Fruit fly (Drosophila melanogaster): Measurements from ENCODE around the gene CG42342.

Gene CG42342

dm6 chr3R:16594056-16594858, 91.7 kb downstream of the CG42342 start, which contains the start of gene CG14892:
Gene CG14892 (plus strand): TSS chr3R:16594414.
- TF ChIP-seq Hr78 (GFP tag; optimal IDR thresholded peaks at IDR 0.05) (no peak), jim (GFP tag; optimal IDR thresholded peaks at IDR 0.05) (no peak), Hr83 (GFP tag; optimal IDR thresholded peaks at IDR 0.05; ENCODE audit: poor library complexity, severe bottlenecking) (no peak), brk (GFP tag; optimal IDR thresholded peaks at IDR 0.05) (no peak), fru (GFP tag; optimal IDR thresholded peaks at IDR 0.05) (no peak), pan (optimal IDR thresholded peaks at IDR 0.05) (peak; percentile 11)

dm6 chr3R:16594961-16595360, 92.4 kb downstream of the CG42342 start:
- TF ChIP-seq Sp1 (GFP tag; optimal IDR thresholded peaks at IDR 0.05) (no peak), fru (GFP tag; optimal IDR thresholded peaks at IDR 0.05) (no peak), CG9705 (GFP tag; optimal IDR thresholded peaks at IDR 0.05) (no peak), Dfd (GFP tag; optimal IDR thresholded peaks at IDR 0.05) (no peak), ey (GFP tag; optimal IDR thresholded peaks at IDR 0.05) (no peak), Mio (GFP tag; optimal IDR thresholded peaks at IDR 0.05) (no peak), sage (GFP tag; optimal IDR thresholded peaks at IDR 0.05) (no peak), tai (GFP tag; optimal IDR thresholded peaks at IDR 0.05) (no peak), lola (GFP tag; optimal IDR thresholded peaks at IDR 0.05) (no peak), dmrt93B (GFP tag; optimal IDR thresholded peaks at IDR 0.05) (no peak), Hnf4 (GFP tag; optimal IDR thresholded peaks at IDR 0.05) (no peak), pan (optimal IDR thresholded peaks at IDR 0.05) (no peak), brk (GFP tag; optimal IDR thresholded peaks at IDR 0.05) (no peak), woc (GFP tag; optimal IDR thresholded peaks at IDR 0.05) (no peak), sv (GFP tag; optimal IDR thresholded peaks at IDR 0.05) (no peak), dsf (GFP tag; optimal IDR thresholded peaks at IDR 0.05; ENCODE audit: borderline replicate concordance) (no peak)

dm6 chr3R:16599647-16600046, 97.1 kb downstream of the CG42342 start:
- TF ChIP-seq CrebA (GFP tag; optimal IDR thresholded peaks at IDR 0.05; ENCODE audit: borderline replicate concordance) (no peak), pan (optimal IDR thresholded peaks at IDR 0.05) (no peak), ey (GFP tag; optimal IDR thresholded peaks at IDR 0.05) (no peak), HLH106 (tag; optimal IDR thresholded peaks at IDR 0.05) (no peak), lola (GFP tag; optimal IDR thresholded peaks at IDR 0.05) (no peak), Hnf4 (GFP tag; optimal IDR thresholded peaks at IDR 0.05) (no peak), rgr (GFP tag; optimal IDR thresholded peaks at IDR 0.05) (no peak), Hr83 (GFP tag; optimal IDR thresholded peaks at IDR 0.05; ENCODE audit: poor library complexity, severe bottlenecking) (no peak), Myc (optimal IDR thresholded peaks at IDR 0.05) (no peak), Jra (GFP tag; optimal IDR thresholded peaks at IDR 0.05) (no peak), sage (GFP tag; optimal IDR thresholded peaks at IDR 0.05) (no peak), Abd-B (GFP tag; optimal IDR thresholded peaks at IDR 0.05) (no peak), Hr78 (GFP tag; optimal IDR thresholded peaks at IDR 0.05) (no peak), Rel (GFP tag; optimal IDR thresholded peaks at IDR 0.05) (no peak), Rel (tag; optimal IDR thresholded peaks at IDR 0.05) (no peak), br (GFP tag; optimal IDR thresholded peaks at IDR 0.05) (no peak)

dm6 chr3R:16600735-16601134, 98.2 kb downstream of the CG42342 start:
- no peak for TF ChIP-seq GATAd (GFP tag; optimal IDR thresholded peaks at IDR 0.05)
- no peak for TF ChIP-seq Hr83 (GFP tag; optimal IDR thresholded peaks at IDR 0.05; ENCODE audit: poor library complexity, severe bottlenecking)
- TF ChIP-seq jim (GFP tag; optimal IDR thresholded peaks at IDR 0.05): no peak

dm6 chr3R:16604715-16605114, 102.1 kb downstream of the CG42342 start, which contains the start of gene CG10345:
Gene CG10345 (minus strand): TSS chr3R:16604861.
- TF ChIP-seq brk (GFP tag; optimal IDR thresholded peaks at IDR 0.05) (no peak), Myc (optimal IDR thresholded peaks at IDR 0.05) (no peak), jim (GFP tag; optimal IDR thresholded peaks at IDR 0.05) (no peak), GATAd (GFP tag; optimal IDR thresholded peaks at IDR 0.05) (no peak), Sp1 (GFP tag; optimal IDR thresholded peaks at IDR 0.05) (no peak), woc (GFP tag; optimal IDR thresholded peaks at IDR 0.05) (no peak), br (GFP tag; optimal IDR thresholded peaks at IDR 0.05) (no peak)

dm6 chr3R:16605929-16606328, 103.4 kb downstream of the CG42342 start:
- TF ChIP-seq Abd-B (GFP tag; optimal IDR thresholded peaks at IDR 0.05) (no peak), OdsH (GFP tag; optimal IDR thresholded peaks at IDR 0.05) (no peak), dsf (GFP tag; optimal IDR thresholded peaks at IDR 0.05; ENCODE audit: borderline replicate concordance) (no peak), rgr (GFP tag; optimal IDR thresholded peaks at IDR 0.05) (no peak), woc (GFP tag; optimal IDR thresholded peaks at IDR 0.05) (no peak), CG32264 (GFP tag; optimal IDR thresholded peaks at IDR 0.05) (no peak), Sp1 (GFP tag; optimal IDR thresholded peaks at IDR 0.05) (no peak), fru (GFP tag; optimal IDR thresholded peaks at IDR 0.05) (no peak), CrebA (GFP tag; optimal IDR thresholded peaks at IDR 0.05; ENCODE audit: borderline replicate concordance) (no peak), Hr78 (GFP tag; optimal IDR thresholded peaks at IDR 0.05) (no peak), dmrt93B (GFP tag; optimal IDR thresholded peaks at IDR 0.05) (no peak), brk (GFP tag; optimal IDR thresholded peaks at IDR 0.05) (no peak), Rel (GFP tag; optimal IDR thresholded peaks at IDR 0.05) (no peak), Rel (tag; optimal IDR thresholded peaks at IDR 0.05) (no peak)

All from whole organism, wandering third instar larva.